Worm (Caenorhabditis elegans) whole organism, late embryonic: ENCODE data around the gene fipp-1.
"Not testable (repeated sequence)": the region's sequence is repeated elsewhere in the genome, so short reads cannot be mapped to it uniquely, and the experiment has no call there.

Experiments
- C38D4.7 ChIP-seq: fragments of 200-800 bp; sonication (Bioruptor generic); optimal IDR thresholded peaks from 2 replicates; lab custom pipeline; 2018; ENCODE audit warnings: mild to moderate bottlenecking, missing genetic modification characterization, moderate library complexity, missing compliant biosample characterization
- Y22D7AL.16 ChIP-seq: sonication (generic microtip); optimal IDR thresholded peaks from 2 replicates; lab custom pipeline; 2016; ENCODE audit warnings: missing genetic modification characterization, missing compliant biosample characterization
- ama-1 ChIP-seq: fragments of 150-350 bp; optimal IDR thresholded peaks from 2 replicates; lab custom pipeline; 2014
- ceh-30 ChIP-seq: fragments of 150-350 bp; optimal IDR thresholded peaks from 2 replicates; lab custom pipeline; 2014; ENCODE audit warnings: missing biosample characterization, missing genetic modification characterization
- ceh-45 ChIP-seq: fragments of 200-800 bp; sonication (Bioruptor generic); IDR thresholded peaks from 2 replicates; pipeline ENCODE4 v1.3.6; 2022; ENCODE audit warnings: missing genetic modification reagents, missing genetic modification characterization, missing compliant biosample characterization
- ceh-9 ChIP-seq: sonication (generic microtip); optimal IDR thresholded peaks from 2 replicates; lab custom pipeline; 2016; ENCODE audit warnings: mild to moderate bottlenecking, missing genetic modification characterization, inconsistent platforms, missing compliant biosample characterization
- elt-2 ChIP-seq: sonication (generic microtip); optimal IDR thresholded peaks from 2 replicates; lab custom pipeline; 2016; ENCODE audit warnings: missing genetic modification reagents, missing genetic modification characterization, missing compliant biosample characterization
- eyg-1 ChIP-seq: sonication (generic microtip); optimal IDR thresholded peaks from 2 replicates; lab custom pipeline; 2016; ENCODE audit warnings: missing genotype, missing genetic modification characterization, missing compliant biosample characterization
- fkh-6 ChIP-seq: sonication (generic microtip); optimal IDR thresholded peaks from 2 replicates; lab custom pipeline; 2016; ENCODE audit warnings: missing genetic modification characterization, missing compliant biosample characterization
- hlh-15 ChIP-seq: sonication (generic microtip); optimal IDR thresholded peaks from 2 replicates; lab custom pipeline; 2016; ENCODE audit warnings: missing genetic modification characterization, missing compliant biosample characterization
- lin-11 ChIP-seq: fragments of 200-800 bp; sonication (Bioruptor generic); optimal IDR thresholded peaks from 2 replicates; lab custom pipeline; 2018; ENCODE audit warnings: mild to moderate bottlenecking, missing genetic modification characterization, missing compliant biosample characterization
- nhr-11 ChIP-seq: fragments of 150-350 bp; optimal IDR thresholded peaks from 2 replicates; lab custom pipeline; 2014; ENCODE audit warnings: missing biosample characterization, missing genetic modification characterization
- pha-4 ChIP-seq: fragments of 150-350 bp; optimal IDR thresholded peaks from 2 replicates; lab custom pipeline; 2018; ENCODE audit warnings: missing biosample characterization, missing genetic modification reagents, missing genetic modification characterization
- pqm-1 ChIP-seq: sonication (generic microtip); optimal IDR thresholded peaks from 2 replicates; lab custom pipeline; 2016; ENCODE audit warnings: missing genetic modification characterization, missing compliant biosample characterization

ce11 chrV:4333518-4333917 lies 38.1 kb upstream of the fipp-1 start:
- not testable (repeated sequence) for TF ChIP-seq hlh-15 (tag; lab: Kevin White, UChicago); ceh-9 (tag; lab: Kevin White, UChicago); lin-11; nhr-11; fkh-6; pqm-1; ceh-30 (tag; lab: Kevin White, UChicago); ama-1 (lab: Kevin White, UChicago); eyg-1 (tag; lab: Kevin White, UChicago); elt-2; Y22D7AL.16 (tag; lab: Kevin White, UChicago); pha-4; C38D4.7
- 0 out of 2 replicates have a peak, but pooled peaks have one; percentile 26 for TF ChIP-seq ceh-45
